Worm (Caenorhabditis elegans) whole organism, L4 larva: Measurements from ENCODE around the gene hmit-1.2.

ENCODE experiments used
- F49E8.2 ChIP-seq: sonication (generic microtip); optimal IDR thresholded peaks from 2 replicates; lab custom pipeline; 2016; ENCODE audit warnings: missing compliant biosample characterization, mild to moderate bottlenecking, missing genetic modification characterization, borderline replicate concordance
- attf-4 ChIP-seq: sonication (generic microtip); optimal IDR thresholded peaks from 3 replicates; lab custom pipeline; 2017; ENCODE audit warnings: missing biosample characterization, missing genetic modification characterization
- fkh-10 ChIP-seq: fragments of 150-350 bp; optimal IDR thresholded peaks from 2 replicates; lab custom pipeline; 2014; ENCODE audit warnings: missing biosample characterization, missing genetic modification reagents, missing genetic modification characterization
- hlh-11 ChIP-seq: fragments of 200-800 bp; sonication (Bioruptor generic); optimal IDR thresholded peaks from 2 replicates; lab custom pipeline; 2018; ENCODE audit warnings: mild to moderate bottlenecking, missing genetic modification characterization, missing compliant biosample characterization
- mdl-1 ChIP-seq, 2 experiments: fragments of 150-350 bp in 1 of 2; sonication (generic microtip) in 1 of 2; optimal IDR thresholded peaks; 2 replicates each; lab custom pipeline; 2014 to 2017; ENCODE audit warnings: missing biosample characterization in 2 of 2, missing genetic modification characterization in 2 of 2
- nhr-11 ChIP-seq: fragments of 150-350 bp; optimal IDR thresholded peaks from 2 replicates; lab custom pipeline; 2014; ENCODE audit warnings: missing biosample characterization, missing genetic modification characterization
- nhr-77 ChIP-seq: fragments of 150-350 bp; optimal IDR thresholded peaks from 2 replicates; lab custom pipeline; 2014; ENCODE audit warnings: missing biosample characterization, missing genetic modification characterization
- pha-4 ChIP-seq, 2 experiments: fragments of 150-350 bp in 1 of 2; fragments of 200-800 bp in 1 of 2; sonication (Bioruptor generic) in 1 of 2; IDR thresholded peaks in 1 of 2; optimal IDR thresholded peaks in 1 of 2; 2 replicates each; pipeline versions ENCODE4 v1.3.6 to Lab custom; 2014 to 2022; ENCODE audit warnings: missing genetic modification characterization in 2 of 2, missing genetic modification reagents in 2 of 2, missing biosample characterization in 1 of 2, missing compliant biosample characterization in 1 of 2
- pqm-1 ChIP-seq: sonication (generic microtip); optimal IDR thresholded peaks from 2 replicates; lab custom pipeline; 2017; ENCODE audit warnings: missing biosample characterization, missing genetic modification characterization
- unc-39 ChIP-seq: sonication (generic microtip); optimal IDR thresholded peaks from 2 replicates; lab custom pipeline; 2017; ENCODE audit warnings: missing biosample characterization, missing genetic modification characterization
- unc-62 ChIP-seq, 3 experiments: fragments of 150-350 bp in 1 of 3; sonication (generic microtip); optimal IDR thresholded peaks in 2 of 3; peaks in 1 of 3; 1 replicate in 1 of 3; 2 replicates in 2 of 3; lab custom pipeline; 2014 to 2017; ENCODE audit warnings: missing biosample characterization in 3 of 3, missing genetic modification characterization in 3 of 3, missing genetic modification reagents in 3 of 3, missing genotype in 1 of 3
- vab-7 ChIP-seq: fragments of 200-800 bp; sonication (Bioruptor generic); IDR thresholded peaks from 2 replicates; pipeline ENCODE4 v1.3.6; 2022; ENCODE audit warnings: missing genetic modification reagents, missing genetic modification characterization, missing compliant biosample characterization
- zag-1 ChIP-seq: fragments of 150-350 bp; optimal IDR thresholded peaks from 2 replicates; lab custom pipeline; 2014; ENCODE audit warnings: missing biosample characterization, missing genetic modification characterization

- no peak for TF ChIP-seq zag-1 (tag; lab: Kevin White, UChicago)
- TF ChIP-seq mdl-1 (tag; optimal IDR thresholded peaks at IDR 0.05; lab: Kevin White, UChicago): no peak
- no peak for TF ChIP-seq hlh-11 (tag; lab: Kevin White, UChicago)
- TF ChIP-seq unc-62 (GFP tag; optimal IDR thresholded peaks at IDR 0.05 in 1 of 2; lab: Kevin White, UChicago): no peak
- TF ChIP-seq unc-62 (tag; optimal IDR thresholded peaks at IDR 0.05; lab: Kevin White, UChicago): no peak
- TF ChIP-seq pha-4 (GFP tag; IDR thresholded peaks at IDR 0.05; lab: Robert Waterston, UW): no peak
- TF ChIP-seq pha-4 (tag; optimal IDR thresholded peaks at IDR 0.05; lab: Kevin White, UChicago): no peak
- no peak for TF ChIP-seq nhr-11
- no peak for TF ChIP-seq F49E8.2 (tag; lab: Kevin White, UChicago)
- no peak for TF ChIP-seq unc-39 (tag; lab: Kevin White, UChicago)
- no peak for TF ChIP-seq nhr-77 (tag; lab: Kevin White, UChicago)
- TF ChIP-seq fkh-10: no peak
- TF ChIP-seq vab-7: no peak
- TF ChIP-seq attf-4: no peak
- TF ChIP-seq pqm-1 (tag; lab: Kevin White, UChicago): no peak
Observed at ce11 chrV:18508564-18508963, 16.0 kb upstream of the hmit-1.2 start, which contains the start of gene Y51A2D.1.
